Fruit fly (Drosophila melanogaster) whole organism, embryonic: Measurements from ENCODE around the gene CG5273.

Source experiments
- Ada2b ChIP-seq: fragments of 200-800 bp; sonication (Bioruptor generic); IDR thresholded peaks from 2 replicates; pipeline ENCODE4 v1.3.6; 2022; ENCODE audit warnings: missing biosample characterization, missing genetic modification characterization
- Asciz ChIP-seq: fragments of 200-800 bp; sonication (Bioruptor generic); optimal IDR thresholded peaks from 2 replicates; lab custom pipeline; 2017; ENCODE audit warnings: missing biosample characterization, mild to moderate bottlenecking, missing genetic modification characterization, missing genetic modification reagents
- Atf-2 ChIP-seq: fragments of 200-800 bp; sonication (Bioruptor generic); optimal IDR thresholded peaks from 2 replicates; lab custom pipeline; 2016; ENCODE audit warnings: missing biosample characterization, missing genetic modification characterization
- B-H2 ChIP-seq: fragments of 200-800 bp; sonication (Bioruptor generic); optimal IDR thresholded peaks from 2 replicates; lab custom pipeline; 2018; ENCODE audit warnings: missing biosample characterization, mild to moderate bottlenecking, missing genetic modification characterization
- BEAF-32 ChIP-seq: fragments of 200-800 bp; sonication (Bioruptor generic); optimal IDR thresholded peaks from 3 replicates; lab custom pipeline; 2017; ENCODE audit warnings: missing biosample characterization, missing genetic modification characterization, mild to moderate bottlenecking, moderate library complexity, missing genetic modification reagents
- Bgb ChIP-seq: fragments of 200-800 bp; sonication (Bioruptor generic); IDR thresholded peaks from 2 replicates; pipeline ENCODE4 v1.3.6; 2022; ENCODE audit warnings: missing biosample characterization, missing genetic modification characterization; ENCODE audit not compliant: partially characterized antibody
- Blimp-1 ChIP-seq: fragments of 200-800 bp; sonication (Bioruptor generic); optimal IDR thresholded peaks from 3 replicates; lab custom pipeline; 2018; ENCODE audit warnings: missing biosample characterization, missing genetic modification characterization, mild to moderate bottlenecking, moderate library complexity, missing genetic modification reagents
- CG10654 ChIP-seq: fragments of 200-800 bp; sonication (Bioruptor generic); optimal IDR thresholded peaks from 2 replicates; lab custom pipeline; 2016; ENCODE audit warnings: missing biosample characterization, missing genetic modification characterization
- CG12155 ChIP-seq: fragments of 200-800 bp; sonication (Bioruptor generic); optimal IDR thresholded peaks from 3 replicates; lab custom pipeline; 2016; ENCODE audit warnings: missing biosample characterization, missing genetic modification characterization
- CG1233 ChIP-seq: fragments of 200-800 bp; sonication (Bioruptor generic); optimal IDR thresholded peaks from 4 replicates; lab custom pipeline; 2018; ENCODE audit warnings: missing biosample characterization, mild to moderate bottlenecking, missing genetic modification characterization
- CG12391 ChIP-seq: fragments of 200-800 bp; sonication (Bioruptor generic); optimal IDR thresholded peaks from 3 replicates; lab custom pipeline; 2018; ENCODE audit warnings: missing biosample characterization, mild to moderate bottlenecking, missing genetic modification characterization, moderate library complexity
- CG13894 ChIP-seq: fragments of 200-800 bp; sonication (Bioruptor generic); optimal IDR thresholded peaks from 3 replicates; lab custom pipeline; 2018; ENCODE audit warnings: missing biosample characterization, mild to moderate bottlenecking, missing genetic modification characterization, moderate library complexity
- CG1529 ChIP-seq: fragments of 200-800 bp; sonication (Bioruptor generic); optimal IDR thresholded peaks from 3 replicates; lab custom pipeline; 2018; ENCODE audit warnings: missing biosample characterization, missing genetic modification characterization
- CG15696 ChIP-seq: fragments of 200-800 bp; sonication (Bioruptor generic); optimal IDR thresholded peaks from 2 replicates; lab custom pipeline; 2019; ENCODE audit warnings: missing biosample characterization, mild to moderate bottlenecking, missing genetic modification characterization, moderate library complexity
- CG17328 ChIP-seq: fragments of 200-800 bp; sonication (Bioruptor generic); IDR thresholded peaks from 2 replicates; pipeline ENCODE4 v1.3.6; 2022; ENCODE audit warnings: missing biosample characterization, missing genetic modification characterization
- CG17361 ChIP-seq: fragments of 200-800 bp; sonication (Bioruptor generic); IDR thresholded peaks from 3 replicates; pipeline ENCODE4 v1.3.6; 2022; ENCODE audit warnings: missing biosample characterization, missing genetic modification characterization
- CG18262 ChIP-seq: fragments of 200-800 bp; optimal IDR thresholded peaks from 3 replicates; lab custom pipeline; 2019; ENCODE audit warnings: missing biosample characterization, mild to moderate bottlenecking, missing genetic modification characterization, moderate library complexity
- CG2202 ChIP-seq: fragments of 200-800 bp; sonication (Bioruptor generic); optimal IDR thresholded peaks from 2 replicates; lab custom pipeline; 2018; ENCODE audit warnings: missing biosample characterization, mild to moderate bottlenecking, missing genetic modification characterization
- CG4282 ChIP-seq: fragments of 200-800 bp; sonication (Bioruptor generic); optimal IDR thresholded peaks from 2 replicates; lab custom pipeline; 2016; ENCODE audit warnings: missing biosample characterization, missing genetic modification characterization
- CG6813 ChIP-seq: fragments of 200-800 bp; sonication (Bioruptor generic); optimal IDR thresholded peaks from 2 replicates; lab custom pipeline; 2017; ENCODE audit warnings: missing biosample characterization, missing genetic modification characterization, mild to moderate bottlenecking, moderate library complexity, missing genetic modification reagents
- CG7745 ChIP-seq: fragments of 200-800 bp; sonication (Bioruptor generic); optimal IDR thresholded peaks from 2 replicates; lab custom pipeline; 2018; ENCODE audit warnings: missing biosample characterization, mild to moderate bottlenecking, missing genetic modification characterization, moderate library complexity
- CG7928 ChIP-seq: fragments of 200-800 bp; sonication (Bioruptor generic); optimal IDR thresholded peaks from 2 replicates; lab custom pipeline; 2017; ENCODE audit warnings: missing biosample characterization, mild to moderate bottlenecking, missing genetic modification characterization
- CG8089 ChIP-seq: fragments of 200-800 bp; sonication (Bioruptor generic); optimal IDR thresholded peaks from 3 replicates; lab custom pipeline; 2016; ENCODE audit warnings: missing biosample characterization, missing genetic modification characterization
- CG8944 ChIP-seq: fragments of 200-800 bp; sonication (Bioruptor generic); optimal IDR thresholded peaks from 3 replicates; lab custom pipeline; 2016; ENCODE audit warnings: missing biosample characterization, missing genetic modification characterization
- E2f2 ChIP-seq: fragments of 200-800 bp; sonication (Bioruptor generic); IDR thresholded peaks from 2 replicates; pipeline ENCODE4 v1.3.6; 2022; ENCODE audit warnings: missing biosample characterization, missing genetic modification characterization
- ERR ChIP-seq: fragments of 200-800 bp; sonication (Bioruptor generic); optimal IDR thresholded peaks from 2 replicates; lab custom pipeline; 2016; ENCODE audit warnings: missing biosample characterization, missing genetic modification characterization
- Ets65A ChIP-seq: fragments of 200-800 bp; sonication (Bioruptor generic); peaks from one replicate; lab custom pipeline; 2016; ENCODE audit warnings: missing biosample characterization, missing genetic modification characterization
- Ets97D ChIP-seq: fragments of 200-800 bp; sonication (Bioruptor generic); optimal IDR thresholded peaks from 3 replicates; lab custom pipeline; 2016; ENCODE audit warnings: missing biosample characterization, missing genetic modification characterization
- Fer3 ChIP-seq: fragments of 200-800 bp; sonication (Bioruptor generic); optimal IDR thresholded peaks from 2 replicates; lab custom pipeline; 2018; ENCODE audit warnings: missing biosample characterization, mild to moderate bottlenecking, missing genetic modification characterization, moderate library complexity
- Nf-YC ChIP-seq: fragments of 200-800 bp; optimal IDR thresholded peaks from 3 replicates; lab custom pipeline; 2019; ENCODE audit warnings: missing biosample characterization, mild to moderate bottlenecking, missing genetic modification characterization, moderate library complexity
- PHDP ChIP-seq: fragments of 200-800 bp; sonication (Bioruptor generic); optimal IDR thresholded peaks from 3 replicates; lab custom pipeline; 2018; ENCODE audit warnings: missing biosample characterization, mild to moderate bottlenecking, missing genetic modification characterization, moderate library complexity
- Ssrp ChIP-seq: fragments of 200-800 bp; sonication (Bioruptor generic); optimal IDR thresholded peaks from 2 replicates; lab custom pipeline; 2018; ENCODE audit warnings: missing biosample characterization, mild to moderate bottlenecking, missing genetic modification characterization, moderate library complexity
- Trl ChIP-seq, 3 experiments: fragments of >200 bp in 2 of 3; fragments of 200-800 bp in 1 of 3; sonication (Bioruptor generic) in 1 of 3; optimal IDR thresholded peaks; 2 replicates in 1 of 3; 3 replicates in 2 of 3; lab custom pipeline; 2016 to 2017; ENCODE audit warnings: missing biosample characterization in 1 of 3, missing genetic modification characterization in 1 of 3
- al ChIP-seq: fragments of 200-800 bp; sonication (Bioruptor generic); IDR thresholded peaks from 2 replicates; pipeline ENCODE4 v1.3.6; 2022; ENCODE audit warnings: missing biosample characterization, missing genetic modification characterization
- ci ChIP-seq: fragments of 200-800 bp; sonication (Bioruptor generic); IDR thresholded peaks from 3 replicates; pipeline ENCODE4 v1.3.6; 2022; ENCODE audit warnings: missing biosample characterization, missing genetic modification characterization
- corto ChIP-seq: fragments of 200-800 bp; sonication (Bioruptor generic); optimal IDR thresholded peaks from 2 replicates; lab custom pipeline; 2016; ENCODE audit warnings: missing biosample characterization, mild to moderate bottlenecking, missing genetic modification characterization, moderate library complexity
- eyg ChIP-seq: fragments of 200-800 bp; sonication (Bioruptor generic); optimal IDR thresholded peaks from 3 replicates; lab custom pipeline; 2016; ENCODE audit warnings: missing biosample characterization, missing genetic modification characterization
- fd102C ChIP-seq: fragments of 200-800 bp; sonication (Bioruptor generic); optimal IDR thresholded peaks from 2 replicates; lab custom pipeline; 2018; ENCODE audit warnings: missing biosample characterization, mild to moderate bottlenecking, missing genetic modification characterization, moderate library complexity
- gem ChIP-seq: fragments of 200-800 bp; sonication (Bioruptor generic); optimal IDR thresholded peaks from 2 replicates; lab custom pipeline; 2019; ENCODE audit warnings: missing biosample characterization, mild to moderate bottlenecking, missing genetic modification characterization, moderate library complexity
- nau ChIP-seq: fragments of 200-800 bp; sonication (Bioruptor generic); optimal IDR thresholded peaks from 3 replicates; lab custom pipeline; 2017; ENCODE audit warnings: missing biosample characterization, mild to moderate bottlenecking, missing genetic modification characterization, missing genetic modification reagents
- oc ChIP-seq: fragments of 200-800 bp; sonication (Bioruptor generic); optimal IDR thresholded peaks from 2 replicates; lab custom pipeline; 2018; ENCODE audit warnings: missing biosample characterization, mild to moderate bottlenecking, missing genetic modification characterization, moderate library complexity
- pb ChIP-seq: fragments of 200-800 bp; sonication (Bioruptor generic); optimal IDR thresholded peaks from 3 replicates; lab custom pipeline; 2016; ENCODE audit warnings: missing biosample characterization, missing genetic modification characterization
- repo ChIP-seq: fragments of 200-800 bp; sonication (Bioruptor generic); optimal IDR thresholded peaks from 2 replicates; lab custom pipeline; 2016; ENCODE audit warnings: missing biosample characterization, missing genetic modification characterization
- sob ChIP-seq: fragments of 200-800 bp; sonication (Bioruptor generic); IDR thresholded peaks from 2 replicates; pipeline ENCODE4 v1.3.6; 2022; ENCODE audit warnings: missing biosample characterization, missing genetic modification characterization
- ssp ChIP-seq: fragments of 200-800 bp; sonication (Bioruptor generic); IDR thresholded peaks from 2 replicates; pipeline ENCODE4 v1.3.6; 2022; ENCODE audit warnings: missing biosample characterization, missing genetic modification characterization
- stwl ChIP-seq: fragments of 200-800 bp; sonication (Bioruptor generic); optimal IDR thresholded peaks from 3 replicates; lab custom pipeline; 2018; ENCODE audit warnings: missing biosample characterization, mild to moderate bottlenecking, missing genetic modification characterization, moderate library complexity
- zen2 ChIP-seq: fragments of 200-800 bp; sonication (Bioruptor generic); IDR thresholded peaks from 3 replicates; pipeline ENCODE4 v1.3.6; 2022; ENCODE audit warnings: missing biosample characterization, missing genetic modification characterization; ENCODE audit not compliant: partially characterized antibody

Gene CG5273

DNA sequence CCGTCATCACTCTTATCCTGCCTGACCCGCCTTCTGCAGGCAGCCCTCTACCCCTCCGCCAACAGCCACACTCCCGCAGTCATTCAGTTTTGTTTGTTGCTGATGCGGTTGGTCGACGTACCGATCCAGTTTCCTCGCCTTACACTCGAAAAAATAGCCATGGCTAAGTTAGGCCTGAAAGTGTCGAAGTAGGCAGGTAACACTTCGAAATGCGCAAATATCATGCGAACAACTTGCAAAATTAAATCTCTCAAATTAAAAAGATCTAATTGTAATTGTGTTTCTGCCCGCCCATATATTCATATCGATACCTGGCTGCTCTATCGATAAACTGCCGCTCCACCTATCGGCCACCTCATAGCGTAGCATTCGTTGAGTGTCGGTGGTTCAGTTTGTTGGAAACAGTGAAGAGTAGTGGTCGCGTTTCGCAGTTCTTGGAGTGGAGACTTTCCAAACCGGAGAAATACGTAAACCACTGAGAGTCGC is 10.3 kb downstream of the CG5273 start, which contains the start of gene fz3 (continued):
- peak; percentile 22 for TF ChIP-seq Fer3 (tag; lab: Kevin White, UChicago)
- peak; percentile 68; the same call in 1 of the 3 replicates for TF ChIP-seq ci (GFP tag; lab: Robert Waterston, UW)
- TF ChIP-seq oc: peak; percentile 6
- peak; percentile 85 for TF ChIP-seq zen2 (GFP tag; lab: Robert Waterston, UW)
- peak; percentile 93 for TF ChIP-seq Bgb (GFP tag; lab: Robert Waterston, UW)
- TF ChIP-seq, all 482 proteins: peak for 144

DNA sequence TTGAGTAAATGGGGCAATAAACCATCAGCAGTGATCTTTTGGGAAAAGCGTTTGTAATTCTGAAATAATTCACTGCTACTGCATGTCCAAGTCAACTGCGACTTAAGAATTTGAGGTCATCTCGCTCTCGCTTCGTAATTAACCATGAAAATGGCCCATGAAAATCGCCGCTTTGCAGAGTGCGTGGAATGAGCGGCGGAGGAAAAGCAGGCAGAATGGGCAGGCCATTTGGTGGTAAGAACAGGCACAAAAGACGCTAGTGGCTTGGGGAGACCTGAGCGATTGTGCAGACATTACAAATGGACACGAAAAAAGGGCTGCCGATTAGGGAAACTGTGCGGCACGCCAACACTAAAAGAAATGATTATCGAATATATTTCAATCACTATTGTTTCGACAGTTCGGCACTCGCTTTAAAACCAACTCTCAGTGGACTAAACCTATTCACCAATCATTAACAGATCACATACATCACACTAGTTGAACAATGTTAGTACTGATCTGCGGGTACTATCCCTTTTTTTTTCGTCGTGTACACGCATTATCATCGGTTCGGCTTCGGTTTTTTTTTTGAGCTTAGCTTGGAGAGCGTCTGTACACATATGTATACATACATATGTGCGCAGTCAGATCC is 12.2 kb downstream of the CG5273 start:
- TF ChIP-seq CG17361: peak; percentile 44; the same call in 1 of the 3 replicates
- peak; percentile 21 for TF ChIP-seq CG8944 (GFP tag; lab: Kevin White, UChicago)
- TF ChIP-seq CG15696 (tag; lab: Kevin White, UChicago): peak; percentile 12
- TF ChIP-seq CG12155: no peak
- peak; percentile 46 for TF ChIP-seq CG18262
- TF ChIP-seq Ada2b (GFP tag; lab: Robert Waterston, UW): no peak
- peak; percentile 69 for TF ChIP-seq gem (tag; lab: Kevin White, UChicago)
- no peak for TF ChIP-seq Trl (optimal IDR thresholded peaks at IDR 0.05; lab: Kevin White, UChicago)
- peak; percentile 23 for TF ChIP-seq Trl (GFP tag; optimal IDR thresholded peaks at IDR 0.05; lab: Kevin White, UChicago)
- TF ChIP-seq CG17328: peak; percentile 68
- no peak for TF ChIP-seq PHDP (tag; lab: Kevin White, UChicago)
- TF ChIP-seq BEAF-32 (GFP tag; lab: Kevin White, UChicago): no peak
- TF ChIP-seq pb: no peak
- no peak for TF ChIP-seq repo
- no peak for TF ChIP-seq CG4282
- TF ChIP-seq fd102C (GFP tag; lab: Kevin White, UChicago): no peak
- peak; percentile 56 for TF ChIP-seq Blimp-1
- no peak for TF ChIP-seq CG13894 (tag; lab: Kevin White, UChicago)
- TF ChIP-seq Ets65A (GFP tag; lab: Kevin White, UChicago): peak; percentile 68
- TF ChIP-seq Asciz (GFP tag; lab: Kevin White, UChicago): no peak
- no peak for TF ChIP-seq CG7745 (tag; lab: Kevin White, UChicago)
- TF ChIP-seq Ssrp (tag; lab: Kevin White, UChicago): peak; percentile 0
- no peak for TF ChIP-seq B-H2 (GFP tag; lab: Kevin White, UChicago)
- peak; percentile 27 for TF ChIP-seq CG6813 (GFP tag; lab: Kevin White, UChicago)
- TF ChIP-seq CG8089 (GFP tag; lab: Kevin White, UChicago): peak; percentile 5
- TF ChIP-seq corto: no peak
- TF ChIP-seq CG10654 (GFP tag; lab: Kevin White, UChicago): peak; percentile 14
- TF ChIP-seq CG1529 (GFP tag; lab: Kevin White, UChicago): peak; percentile 9
- TF ChIP-seq Atf-2 (GFP tag; lab: Kevin White, UChicago): peak; percentile 7
- no peak for TF ChIP-seq Nf-YC
- no peak for TF ChIP-seq CG7928 (GFP tag; lab: Kevin White, UChicago)
- TF ChIP-seq stwl (tag; lab: Kevin White, UChicago): no peak
- no peak for TF ChIP-seq ERR (GFP tag; lab: Kevin White, UChicago)
- no peak for TF ChIP-seq ssp (GFP tag; lab: Robert Waterston, UW)
- TF ChIP-seq CG12391: peak; percentile 38
- TF ChIP-seq sob (GFP tag; lab: Robert Waterston, UW): no peak
- TF ChIP-seq al (GFP tag; lab: Robert Waterston, UW): no peak
- peak; percentile 20 for TF ChIP-seq CG2202 (tag; lab: Kevin White, UChicago)
- no peak for TF ChIP-seq E2f2 (GFP tag; lab: Robert Waterston, UW)
- TF ChIP-seq Ets97D (GFP tag; lab: Kevin White, UChicago): no peak
- TF ChIP-seq nau (GFP tag; lab: Kevin White, UChicago): no peak
- no peak for TF ChIP-seq CG1233 (GFP tag; lab: Kevin White, UChicago)
- no peak for TF ChIP-seq eyg (GFP tag; lab: Kevin White, UChicago)
